Worm (Caenorhabditis elegans) whole organism, L2 larva: Measurements from ENCODE around the gene srz-74.

Source experiments
- C34F6.9 ChIP-seq: fragments of 150-350 bp; optimal IDR thresholded peaks from 2 replicates; lab custom pipeline; 2014; ENCODE audit warnings: missing biosample characterization, missing genetic modification characterization
- F13H6.1 ChIP-seq: sonication (generic microtip); optimal IDR thresholded peaks from 2 replicates; lab custom pipeline; 2016; ENCODE audit warnings: missing genetic modification characterization, missing compliant biosample characterization
- R02D3.7 ChIP-seq: fragments of 150-350 bp; optimal IDR thresholded peaks from 2 replicates; lab custom pipeline; 2014; ENCODE audit warnings: missing biosample characterization, missing genetic modification characterization
- ZK546.5 ChIP-seq: sonication (generic microtip); optimal IDR thresholded peaks from 2 replicates; lab custom pipeline; 2017; ENCODE audit warnings: missing biosample characterization, missing genetic modification characterization
- alr-1 ChIP-seq: fragments of 150-350 bp; optimal IDR thresholded peaks from 2 replicates; lab custom pipeline; 2014; ENCODE audit warnings: missing biosample characterization, missing genetic modification characterization
- ceh-16 ChIP-seq: fragments of 150-350 bp; optimal IDR thresholded peaks from 2 replicates; lab custom pipeline; 2014; ENCODE audit warnings: missing biosample characterization, missing genetic modification characterization
- ceh-82 ChIP-seq: fragments of 150-350 bp; optimal IDR thresholded peaks from 2 replicates; lab custom pipeline; 2014; ENCODE audit warnings: missing biosample characterization, missing genetic modification characterization
- dmd-4 ChIP-seq: sonication (generic microtip); optimal IDR thresholded peaks from 2 replicates; lab custom pipeline; 2017; ENCODE audit warnings: missing biosample characterization, missing genetic modification characterization
- egl-27 ChIP-seq: sonication (generic microtip); optimal IDR thresholded peaks from 3 replicates; lab custom pipeline; 2017; ENCODE audit warnings: missing biosample characterization, missing genetic modification reagents, missing genetic modification characterization
- elt-3 ChIP-seq: sonication (generic microtip); optimal IDR thresholded peaks from 2 replicates; lab custom pipeline; 2017; ENCODE audit warnings: missing biosample characterization, missing genetic modification characterization
- fos-1 ChIP-seq: fragments of 150-350 bp; optimal IDR thresholded peaks from 2 replicates; lab custom pipeline; 2014; ENCODE audit warnings: missing biosample characterization, missing genetic modification characterization
- lin-11 ChIP-seq: fragments of 150-350 bp; sonication (generic microtip); optimal IDR thresholded peaks from 2 replicates; lab custom pipeline; 2014; ENCODE audit warnings: missing biosample characterization, missing genetic modification characterization, inconsistent platforms, mixed read lengths
- lin-13 ChIP-seq: fragments of 150-350 bp; optimal IDR thresholded peaks from 2 replicates; lab custom pipeline; 2014; ENCODE audit warnings: missing biosample characterization, missing genetic modification reagents, missing genetic modification characterization
- lsy-2 ChIP-seq, 2 experiments: fragments of 150-350 bp in 1 of 2; sonication (generic microtip) in 1 of 2; optimal IDR thresholded peaks; 2 replicates each; lab custom pipeline; 2014 to 2017; ENCODE audit warnings: missing biosample characterization in 2 of 2, missing genetic modification characterization in 2 of 2
- mab-5 ChIP-seq: fragments of 150-350 bp; optimal IDR thresholded peaks from 2 replicates; lab custom pipeline; 2014; ENCODE audit warnings: missing biosample characterization, missing genetic modification characterization
- mdl-1 ChIP-seq, 2 experiments: fragments of 150-350 bp in 1 of 2; sonication (generic microtip) in 1 of 2; optimal IDR thresholded peaks; 2 replicates each; lab custom pipeline; 2017; ENCODE audit warnings: missing biosample characterization in 2 of 2, missing genetic modification characterization in 2 of 2
- nhr-11 ChIP-seq: fragments of 150-350 bp; optimal IDR thresholded peaks from 2 replicates; lab custom pipeline; 2014; ENCODE audit warnings: missing biosample characterization, missing genetic modification characterization
- nhr-12 ChIP-seq: fragments of 150-350 bp; optimal IDR thresholded peaks from 2 replicates; lab custom pipeline; 2014; ENCODE audit warnings: missing biosample characterization, missing genetic modification characterization
- nhr-21 ChIP-seq: fragments of 150-350 bp; optimal IDR thresholded peaks from 2 replicates; lab custom pipeline; 2014; ENCODE audit warnings: missing biosample characterization, missing genetic modification characterization
- nhr-23 ChIP-seq: fragments of 150-350 bp; optimal IDR thresholded peaks from 2 replicates; lab custom pipeline; 2014; ENCODE audit warnings: missing biosample characterization, missing genetic modification reagents, missing genetic modification characterization
- nhr-25 ChIP-seq: fragments of 150-350 bp; sonication (generic microtip); optimal IDR thresholded peaks from 3 replicates; lab custom pipeline; 2014; ENCODE audit warnings: missing biosample characterization, missing genetic modification characterization
- nhr-6 ChIP-seq: fragments of 150-350 bp; optimal IDR thresholded peaks from 2 replicates; lab custom pipeline; 2014; ENCODE audit warnings: missing biosample characterization, missing genetic modification characterization
- nhr-77 ChIP-seq: fragments of 150-350 bp; optimal IDR thresholded peaks from 2 replicates; lab custom pipeline; 2014; ENCODE audit warnings: missing biosample characterization, missing genetic modification characterization
- peb-1 ChIP-seq: fragments of 150-350 bp; optimal IDR thresholded peaks from 2 replicates; lab custom pipeline; 2014; ENCODE audit warnings: missing biosample characterization, missing genetic modification characterization
- sem-4 ChIP-seq: fragments of 150-350 bp; optimal IDR thresholded peaks from 2 replicates; lab custom pipeline; 2014; ENCODE audit warnings: missing biosample characterization, missing genetic modification reagents, missing genetic modification characterization
- skn-1 ChIP-seq: sonication (generic microtip); optimal IDR thresholded peaks from 2 replicates; lab custom pipeline; 2017; ENCODE audit warnings: missing biosample characterization, missing genetic modification characterization
- sma-3 ChIP-seq: sonication (generic microtip); optimal IDR thresholded peaks from 2 replicates; lab custom pipeline; 2016; ENCODE audit warnings: missing genetic modification reagents, missing genetic modification characterization, missing compliant biosample characterization
- sma-9 ChIP-seq, 2 experiments: fragments of 150-350 bp in 1 of 2; sonication (generic microtip) in 1 of 2; optimal IDR thresholded peaks; 2 replicates each; lab custom pipeline; 2014 to 2016; ENCODE audit warnings: missing genetic modification characterization in 2 of 2, mild to moderate bottlenecking in 1 of 2, missing biosample characterization in 1 of 2, missing compliant biosample characterization in 1 of 2, missing genetic modification reagents in 1 of 2, moderate library complexity in 1 of 2
- snpc-4 ChIP-seq: fragments of 150-350 bp; optimal IDR thresholded peaks from 2 replicates; lab custom pipeline; 2014; ENCODE audit warnings: missing biosample characterization, missing genetic modification characterization
- unc-39 ChIP-seq: fragments of 150-350 bp; optimal IDR thresholded peaks from 2 replicates; lab custom pipeline; 2014; ENCODE audit warnings: missing biosample characterization, missing genetic modification characterization
- unc-62 ChIP-seq: fragments of 150-350 bp; optimal IDR thresholded peaks from 2 replicates; lab custom pipeline; 2014; ENCODE audit warnings: missing biosample characterization, missing genetic modification reagents, missing genetic modification characterization
- zag-1 ChIP-seq: fragments of 150-350 bp; optimal IDR thresholded peaks from 2 replicates; lab custom pipeline; 2014; ENCODE audit warnings: missing biosample characterization, missing genetic modification characterization
- ztf-1 ChIP-seq: fragments of 200-800 bp; sonication (Bioruptor generic); conservative IDR thresholded peaks from 2 replicates; pipeline ENCODE4 v1.3.6; 2022; ENCODE audit warnings: missing genetic modification characterization, missing compliant biosample characterization
- ztf-11 ChIP-seq: sonication (generic microtip); optimal IDR thresholded peaks from 2 replicates; lab custom pipeline; 2017; ENCODE audit warnings: missing biosample characterization, missing genetic modification characterization
- ztf-4 ChIP-seq: fragments of 150-350 bp; optimal IDR thresholded peaks from 2 replicates; lab custom pipeline; 2014; ENCODE audit warnings: missing biosample characterization, missing genetic modification characterization

srz-74 gene

DNA sequence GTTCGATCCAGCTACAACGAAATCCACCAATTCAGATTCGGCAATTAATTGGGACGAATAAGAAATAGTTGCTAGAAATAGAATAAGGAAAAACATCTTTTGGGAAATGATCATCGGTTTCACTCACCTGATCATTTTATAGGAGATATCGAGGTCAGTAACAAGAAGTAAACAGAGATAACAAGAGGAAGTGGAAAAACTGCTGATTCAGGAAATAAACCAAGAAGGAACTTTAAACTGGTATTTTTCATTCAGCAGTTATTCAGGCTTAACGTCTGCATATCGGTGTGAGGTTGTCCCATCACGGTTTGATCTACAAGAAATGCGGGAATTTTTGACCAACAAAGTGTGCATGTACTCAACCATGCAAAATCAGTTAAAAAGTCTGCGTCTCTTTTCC lies 740 bp upstream of the srz-74 start, which contains the start of gene K03D3.2:
TSS of gene K03D3.2 (minus strand) at position 101 of the 400 bp plus-strand sequence.
- no peak for TF ChIP-seq egl-27 (tag; lab: Kevin White, UChicago)
- no peak for TF ChIP-seq elt-3

DNA sequence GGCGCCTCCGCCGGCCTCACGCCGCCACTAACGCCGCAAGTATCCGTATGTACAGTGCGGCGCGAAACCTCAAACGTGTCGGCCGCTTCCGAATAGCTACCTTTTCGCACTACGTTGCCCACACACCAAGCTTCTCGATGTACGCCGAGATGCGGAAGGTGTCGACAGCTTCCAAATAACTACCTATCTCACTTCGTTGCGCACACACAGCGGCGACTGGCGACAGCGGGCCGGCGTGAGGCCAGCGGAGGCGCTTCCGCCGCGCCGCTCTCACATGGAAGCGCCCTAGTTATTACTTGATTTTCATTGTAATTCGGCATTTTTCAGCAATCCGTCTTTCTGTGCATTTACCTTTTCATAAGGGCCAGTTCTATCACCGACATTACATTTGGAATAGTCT lies 1.2 kb downstream of the srz-74 start:
- TF ChIP-seq nhr-11 (tag; lab: Kevin White, UChicago) (no peak), mab-5 (tag; lab: Kevin White, UChicago) (no peak), ztf-11 (tag; lab: Kevin White, UChicago) (no peak), lin-13 (GFP tag; lab: Kevin White, UChicago) (no peak), nhr-77 (tag; lab: Kevin White, UChicago) (no peak), sma-3 (GFP tag; lab: Kevin White, UChicago) (no peak), ztf-1 (GFP tag; lab: Robert Waterston, UW) (no peak), peb-1 (no peak), ceh-16 (tag; lab: Kevin White, UChicago) (no peak), lin-11 (no peak), F13H6.1 (tag; lab: Kevin White, UChicago) (no peak), zag-1 (tag; lab: Kevin White, UChicago) (no peak), mdl-1 (tag; optimal IDR thresholded peaks at IDR 0.05; lab: Kevin White, UChicago) (no peak), skn-1 (tag; lab: Kevin White, UChicago) (no peak), sma-9 (GFP tag; optimal IDR thresholded peaks at IDR 0.05; lab: Kevin White, UChicago) (no peak), sma-9 (tag; optimal IDR thresholded peaks at IDR 0.05; lab: Kevin White, UChicago) (no peak), nhr-21 (no peak), nhr-12 (tag; lab: Kevin White, UChicago) (no peak), lsy-2 (tag; optimal IDR thresholded peaks at IDR 0.05; lab: Kevin White, UChicago) (no peak)
- TF ChIP-seq, all 48 proteins: peak for 0

DNA sequence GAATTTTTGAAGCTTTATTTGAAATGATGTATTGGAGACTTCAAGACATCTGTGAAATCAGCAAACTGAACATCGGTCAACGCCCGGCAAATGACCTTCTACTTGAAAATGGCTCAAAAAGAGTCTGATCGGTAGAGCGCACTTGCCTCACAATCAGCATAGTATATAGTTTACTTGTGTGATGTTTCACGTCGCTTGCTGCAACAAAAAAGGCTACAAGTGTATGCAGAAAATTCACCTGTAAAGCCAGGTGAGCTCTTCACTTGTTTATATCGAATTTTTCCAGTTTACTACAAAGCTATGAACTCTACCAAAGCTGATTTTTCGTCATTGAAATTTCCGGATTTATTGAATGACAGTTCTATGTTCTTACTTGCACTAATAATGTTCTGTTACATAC lies 3.3 kb downstream of the srz-74 start, which contains the start of gene srz-71:
TSS of gene srz-71 (plus strand) at position 301 of the 400 bp plus-strand sequence.
- TF ChIP-seq ceh-82 (tag; lab: Kevin White, UChicago) (no peak), F13H6.1 (tag; lab: Kevin White, UChicago) (no peak), sem-4 (no peak), nhr-23 (no peak), skn-1 (tag; lab: Kevin White, UChicago) (no peak), ztf-4 (no peak), ztf-1 (GFP tag; lab: Robert Waterston, UW) (no peak), ZK546.5 (tag; lab: Kevin White, UChicago) (no peak), egl-27 (tag; lab: Kevin White, UChicago) (no peak), fos-1 (no peak), sma-3 (GFP tag; lab: Kevin White, UChicago) (no peak), nhr-12 (tag; lab: Kevin White, UChicago) (no peak), nhr-6 (tag; lab: Kevin White, UChicago) (no peak), ztf-11 (tag; lab: Kevin White, UChicago) (no peak), nhr-25 (tag; lab: Kevin White, UChicago) (no peak), R02D3.7 (tag; lab: Kevin White, UChicago) (no peak), lin-13 (GFP tag; lab: Kevin White, UChicago) (no peak), snpc-4 (tag; lab: Kevin White, UChicago) (no peak), mab-5 (tag; lab: Kevin White, UChicago) (no peak), mdl-1 (tag; optimal IDR thresholded peaks at IDR 0.05; lab: Kevin White, UChicago) (no peak)

DNA sequence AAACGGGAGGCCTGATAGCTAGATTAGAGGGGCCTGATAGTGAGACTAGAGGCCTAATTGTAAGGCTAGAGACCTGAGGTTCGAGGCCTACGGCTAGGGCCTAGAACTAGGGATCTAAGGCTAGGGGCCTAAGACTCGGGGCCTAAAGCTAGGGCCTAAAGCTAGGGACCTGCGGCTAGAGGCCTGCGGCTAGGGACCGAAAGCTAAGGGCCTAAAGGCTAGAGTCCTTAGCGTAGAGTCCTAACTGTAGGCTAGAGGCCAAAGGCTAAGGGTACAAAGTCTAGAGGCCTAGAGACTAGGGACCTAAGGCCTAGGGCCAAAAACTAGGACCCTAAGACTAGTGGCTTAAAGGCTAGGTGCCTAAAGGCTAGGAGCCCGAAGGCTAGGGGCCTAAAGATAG lies 3.9 kb downstream of the srz-74 start:
- TF ChIP-seq R02D3.7 (tag; lab: Kevin White, UChicago) (no peak), nhr-25 (tag; lab: Kevin White, UChicago) (no peak), alr-1 (tag; lab: Kevin White, UChicago) (no peak), nhr-77 (tag; lab: Kevin White, UChicago) (no peak), C34F6.9 (no peak), mab-5 (tag; lab: Kevin White, UChicago) (no peak), egl-27 (tag; lab: Kevin White, UChicago) (no peak), unc-62 (GFP tag; lab: Kevin White, UChicago) (no peak), dmd-4 (tag; lab: Kevin White, UChicago) (no peak), ceh-16 (tag; lab: Kevin White, UChicago) (no peak), unc-39 (no peak), nhr-23 (no peak), lsy-2 (tag; optimal IDR thresholded peaks at IDR 0.05; lab: Kevin White, UChicago) (no peak), nhr-21 (no peak)
- TF ChIP-seq, all 48 proteins: peak for 0
